Worm (Caenorhabditis elegans) whole organism, L4 larva: Measurements from ENCODE around the gene B0348.1.

Experiments
- F26F4.8 ChIP-seq: fragments of 200-800 bp; sonication (Bioruptor generic); conservative IDR thresholded peaks from 2 replicates; pipeline ENCODE4 v1.3.6; 2022; ENCODE audit warnings: missing genetic modification characterization, missing compliant biosample characterization
- F49E8.2 ChIP-seq: sonication (generic microtip); optimal IDR thresholded peaks from 2 replicates; lab custom pipeline; 2016; ENCODE audit warnings: missing compliant biosample characterization, mild to moderate bottlenecking, missing genetic modification characterization, borderline replicate concordance
- R02D3.7 ChIP-seq: fragments of 150-350 bp; sonication (generic microtip); optimal IDR thresholded peaks from 3 replicates; lab custom pipeline; 2014; ENCODE audit warnings: missing biosample characterization, missing genetic modification characterization
- T26A8.4 ChIP-seq: fragments of 200-800 bp; sonication (Bioruptor generic); IDR thresholded peaks from 2 replicates; pipeline ENCODE4 v1.3.6; 2022; ENCODE audit warnings: missing genetic modification characterization, missing compliant biosample characterization
- ZK337.2 ChIP-seq: fragments of 200-800 bp; sonication (Bioruptor generic); IDR thresholded peaks from 2 replicates; pipeline ENCODE4 v1.3.6; 2022; ENCODE audit warnings: missing genetic modification reagents, missing genetic modification characterization, missing compliant biosample characterization
- ZK546.5 ChIP-seq, 2 experiments: sonication (generic microtip); optimal IDR thresholded peaks; 2 replicates each; lab custom pipeline; 2017; ENCODE audit warnings: missing biosample characterization in 2 of 2, missing genetic modification characterization in 2 of 2
- arid-1 ChIP-seq: fragments of 200-800 bp; sonication (Bioruptor generic); conservative IDR thresholded peaks from 2 replicates; pipeline ENCODE4 v1.3.6; 2022; ENCODE audit warnings: missing genetic modification reagents, missing genetic modification characterization, missing compliant biosample characterization
- ceh-20 ChIP-seq: fragments of 200-800 bp; sonication (Bioruptor generic); IDR thresholded peaks from 2 replicates; pipeline ENCODE4 v1.3.6; 2022; ENCODE audit warnings: missing genetic modification reagents, missing genetic modification characterization, missing compliant biosample characterization
- ceh-32 ChIP-seq: sonication (generic microtip); optimal IDR thresholded peaks from 2 replicates; lab custom pipeline; 2016; ENCODE audit warnings: mild to moderate bottlenecking, missing genetic modification characterization, missing compliant biosample characterization; ENCODE audit not compliant: poor library complexity
- ces-1 ChIP-seq: fragments of 150-350 bp; sonication (generic microtip); optimal IDR thresholded peaks from 4 replicates; lab custom pipeline; 2014; ENCODE audit warnings: missing biosample characterization, missing genetic modification reagents, missing genetic modification characterization
- ctbp-1 ChIP-seq: fragments of 200-800 bp; sonication (Bioruptor generic); IDR thresholded peaks from 2 replicates; pipeline ENCODE4 v1.3.6; 2022; ENCODE audit warnings: missing genetic modification reagents, missing genetic modification characterization, missing compliant biosample characterization
- daf-12 ChIP-seq: fragments of 150-350 bp; optimal IDR thresholded peaks from 2 replicates; lab custom pipeline; 2014; ENCODE audit warnings: missing biosample characterization, missing genetic modification reagents, missing genetic modification characterization
- daf-8 ChIP-seq: fragments of 200-800 bp; sonication (Bioruptor generic); IDR thresholded peaks from 2 replicates; pipeline ENCODE4 v1.3.6; 2022; ENCODE audit warnings: missing genetic modification characterization, missing compliant biosample characterization
- dmd-6 ChIP-seq: fragments of 200-800 bp; sonication (Bioruptor generic); IDR thresholded peaks from 2 replicates; pipeline ENCODE4 v1.3.6; 2022; ENCODE audit warnings: missing genetic modification reagents, missing genetic modification characterization, missing compliant biosample characterization
- dmd-9 ChIP-seq: fragments of 200-800 bp; sonication (Bioruptor generic); IDR thresholded peaks from 2 replicates; pipeline ENCODE4 v1.3.6; 2022; ENCODE audit warnings: missing genetic modification reagents, missing genetic modification characterization, missing compliant biosample characterization
- duxl-1 ChIP-seq: sonication (generic microtip); optimal IDR thresholded peaks from 2 replicates; lab custom pipeline; 2016; ENCODE audit warnings: mild to moderate bottlenecking, missing genetic modification characterization, moderate library complexity, missing compliant biosample characterization; ENCODE audit not compliant: poor library complexity
- dve-1 ChIP-seq: sonication (generic microtip); optimal IDR thresholded peaks from 2 replicates; lab custom pipeline; 2017; ENCODE audit warnings: antibody characterized with exemption, mild to moderate bottlenecking, missing genetic modification characterization, missing compliant biosample characterization; ENCODE audit not compliant: insufficient read depth
- egl-43 ChIP-seq: fragments of 200-800 bp; sonication (Bioruptor generic); IDR thresholded peaks from 2 replicates; pipeline ENCODE4 v1.3.6; 2022; ENCODE audit warnings: missing genetic modification reagents, missing genetic modification characterization, missing compliant biosample characterization
- fkh-10 ChIP-seq: fragments of 150-350 bp; optimal IDR thresholded peaks from 2 replicates; lab custom pipeline; 2014; ENCODE audit warnings: missing biosample characterization, missing genetic modification reagents, missing genetic modification characterization
- fos-1 ChIP-seq: fragments of 150-350 bp; optimal IDR thresholded peaks from 2 replicates; lab custom pipeline; 2014; ENCODE audit warnings: missing biosample characterization, missing genetic modification characterization
- hlh-30 ChIP-seq: sonication (generic microtip); optimal IDR thresholded peaks from 2 replicates; lab custom pipeline; 2017; ENCODE audit warnings: antibody characterized with exemption, mild to moderate bottlenecking, missing genetic modification characterization, missing compliant biosample characterization; ENCODE audit not compliant: insufficient read depth
- lim-7 ChIP-seq: fragments of 200-800 bp; sonication (Bioruptor generic); IDR thresholded peaks from 2 replicates; pipeline ENCODE4 v1.3.6; 2022; ENCODE audit warnings: missing genetic modification characterization, missing compliant biosample characterization
- lin-1 ChIP-seq: fragments of 200-800 bp; sonication (Bioruptor generic); IDR thresholded peaks from 2 replicates; pipeline ENCODE4 v1.3.6; 2022; ENCODE audit warnings: missing genetic modification reagents, missing genetic modification characterization, missing compliant biosample characterization
- lin-13 ChIP-seq: fragments of 150-350 bp; optimal IDR thresholded peaks from 2 replicates; lab custom pipeline; 2014; ENCODE audit warnings: missing biosample characterization, missing genetic modification reagents, missing genetic modification characterization
- lin-15B ChIP-seq: fragments of 150-350 bp; sonication (generic microtip); optimal IDR thresholded peaks from 3 replicates; lab custom pipeline; 2014; ENCODE audit warnings: missing biosample characterization, missing genetic modification characterization
- lin-38 ChIP-seq: fragments of 200-800 bp; sonication (Bioruptor generic); IDR thresholded peaks from 2 replicates; pipeline ENCODE4 v1.3.6; 2022; ENCODE audit warnings: missing genetic modification reagents, missing genetic modification characterization, missing compliant biosample characterization
- lin-39 ChIP-seq: fragments of 150-350 bp; optimal IDR thresholded peaks from 2 replicates; lab custom pipeline; 2014; ENCODE audit warnings: missing biosample characterization, missing genetic modification reagents, missing genetic modification characterization
- lir-3 ChIP-seq: sonication (generic microtip); optimal IDR thresholded peaks from 2 replicates; lab custom pipeline; 2016; ENCODE audit warnings: mild to moderate bottlenecking, missing genetic modification characterization, missing compliant biosample characterization
- mdl-1 ChIP-seq, 2 experiments: fragments of 150-350 bp in 1 of 2; sonication (generic microtip) in 1 of 2; optimal IDR thresholded peaks; 2 replicates each; lab custom pipeline; 2014 to 2017; ENCODE audit warnings: missing biosample characterization in 2 of 2, missing genetic modification characterization in 2 of 2
- mep-1 ChIP-seq: fragments of 150-350 bp; sonication (generic microtip); optimal IDR thresholded peaks from 3 replicates; lab custom pipeline; 2014; ENCODE audit warnings: missing biosample characterization, missing genetic modification characterization
- nhr-10 ChIP-seq: fragments of 150-350 bp; optimal IDR thresholded peaks from 2 replicates; lab custom pipeline; 2014; ENCODE audit warnings: missing biosample characterization, missing genetic modification characterization
- nhr-11 ChIP-seq: fragments of 150-350 bp; optimal IDR thresholded peaks from 2 replicates; lab custom pipeline; 2014; ENCODE audit warnings: missing biosample characterization, missing genetic modification characterization
- nhr-25 ChIP-seq: sonication (generic microtip); optimal IDR thresholded peaks from 2 replicates; lab custom pipeline; 2017; ENCODE audit warnings: missing genetic modification characterization, mild to moderate bottlenecking, missing compliant biosample characterization, antibody characterized with exemption, moderate library complexity, borderline replicate concordance; ENCODE audit not compliant: insufficient read depth
- nhr-41 ChIP-seq: fragments of 200-800 bp; sonication (Bioruptor generic); IDR thresholded peaks from 2 replicates; pipeline ENCODE4 v1.3.6; 2022; ENCODE audit warnings: missing genetic modification reagents, missing genetic modification characterization, missing compliant biosample characterization
- nhr-48 ChIP-seq: sonication (generic microtip); optimal IDR thresholded peaks from 2 replicates; lab custom pipeline; 2016; ENCODE audit warnings: mild to moderate bottlenecking, missing genetic modification characterization, missing compliant biosample characterization
- nhr-6 ChIP-seq: fragments of 150-350 bp; optimal IDR thresholded peaks from 2 replicates; lab custom pipeline; 2014; ENCODE audit warnings: missing biosample characterization, missing genetic modification characterization
- nhr-77 ChIP-seq: fragments of 150-350 bp; optimal IDR thresholded peaks from 2 replicates; lab custom pipeline; 2014; ENCODE audit warnings: missing biosample characterization, missing genetic modification characterization
- pha-4 ChIP-seq, 2 experiments: fragments of 150-350 bp in 1 of 2; fragments of 200-800 bp in 1 of 2; sonication (Bioruptor generic) in 1 of 2; IDR thresholded peaks in 1 of 2; optimal IDR thresholded peaks in 1 of 2; 2 replicates each; pipeline versions ENCODE4 v1.3.6 to Lab custom; 2014 to 2022; ENCODE audit warnings: missing genetic modification characterization in 2 of 2, missing genetic modification reagents in 2 of 2, missing biosample characterization in 1 of 2, missing compliant biosample characterization in 1 of 2
- pqm-1 ChIP-seq: sonication (generic microtip); optimal IDR thresholded peaks from 2 replicates; lab custom pipeline; 2017; ENCODE audit warnings: missing biosample characterization, missing genetic modification characterization
- rbr-2 ChIP-seq: sonication (generic microtip); optimal IDR thresholded peaks from 2 replicates; lab custom pipeline; 2016; ENCODE audit warnings: missing genotype, missing genetic modification characterization, missing compliant biosample characterization
- saeg-2 ChIP-seq: fragments of 200-800 bp; sonication (Bioruptor generic); IDR thresholded peaks from 2 replicates; pipeline ENCODE4 v1.3.6; 2022; ENCODE audit warnings: missing genetic modification reagents, missing genetic modification characterization, missing compliant biosample characterization
- sdz-12 ChIP-seq: fragments of 200-800 bp; sonication (Bioruptor generic); optimal IDR thresholded peaks from 2 replicates; lab custom pipeline; 2018; ENCODE audit warnings: mild to moderate bottlenecking, missing genetic modification characterization, missing compliant biosample characterization
- skn-1 ChIP-seq: fragments of 150-350 bp; optimal IDR thresholded peaks from 2 replicates; lab custom pipeline; 2014; ENCODE audit warnings: missing biosample characterization, missing genetic modification characterization
- snpc-1.2 ChIP-seq: fragments of 200-800 bp; sonication (Bioruptor generic); IDR thresholded peaks from 2 replicates; pipeline ENCODE4 v1.3.6; 2022; ENCODE audit warnings: missing genetic modification reagents, missing genetic modification characterization, missing compliant biosample characterization
- tag-97 ChIP-seq: fragments of 200-800 bp; sonication (Bioruptor generic); IDR thresholded peaks from 2 replicates; pipeline ENCODE4 v1.3.6; 2022; ENCODE audit warnings: missing genetic modification characterization, missing compliant biosample characterization
- unc-62 ChIP-seq, 3 experiments: fragments of 150-350 bp in 1 of 3; sonication (generic microtip); optimal IDR thresholded peaks in 2 of 3; peaks in 1 of 3; 1 replicate in 1 of 3; 2 replicates in 2 of 3; lab custom pipeline; 2014 to 2017; ENCODE audit warnings: missing biosample characterization in 3 of 3, missing genetic modification characterization in 3 of 3, missing genetic modification reagents in 3 of 3, missing genotype in 1 of 3
- zag-1 ChIP-seq: fragments of 150-350 bp; optimal IDR thresholded peaks from 2 replicates; lab custom pipeline; 2014; ENCODE audit warnings: missing biosample characterization, missing genetic modification characterization
- zfp-2 ChIP-seq: sonication (generic microtip); optimal IDR thresholded peaks from 2 replicates; lab custom pipeline; 2016; ENCODE audit warnings: mild to moderate bottlenecking, missing genetic modification characterization, missing compliant biosample characterization
- zip-2 ChIP-seq: fragments of 150-350 bp; optimal IDR thresholded peaks from 2 replicates; lab custom pipeline; 2014; ENCODE audit warnings: missing biosample characterization, missing genetic modification characterization
- ztf-11 ChIP-seq: fragments of 150-350 bp; optimal IDR thresholded peaks from 2 replicates; lab custom pipeline; 2014; ENCODE audit warnings: missing biosample characterization, missing genetic modification characterization

Gene B0348.1

ce11 chrV:53286-53685 is 4.6 kb downstream of the B0348.1 start (continued):
- TF ChIP-seq fos-1 (no peak), daf-12 (tag; lab: Kevin White, UChicago) (no peak), lin-13 (no peak), lin-15B (tag; lab: Kevin White, UChicago) (no peak), F26F4.8 (GFP tag; lab: Robert Waterston, UW) (peak; percentile 91), fkh-10 (GFP tag; lab: Kevin White, UChicago) (no peak), zag-1 (no peak), hlh-30 (tag; lab: Kevin White, UChicago) (peak; percentile 62), lin-38 (GFP tag; lab: Robert Waterston, UW) (peak; percentile 75), R02D3.7 (no peak), T26A8.4 (no peak; the same call in 1 of the 2 replicates), ceh-32 (tag; lab: Kevin White, UChicago) (peak; percentile 7), zip-2 (tag; lab: Kevin White, UChicago) (no peak), nhr-77 (no peak), ceh-20 (0 out of 2 replicates have a peak, but pooled peaks have one; percentile 24), nhr-41 (GFP tag; lab: Robert Waterston, UW) (0 out of 2 replicates have a peak, but pooled peaks have one; percentile 76), unc-62 (GFP tag; optimal IDR thresholded peaks at IDR 0.05 in 1 of 2; lab: Kevin White, UChicago) (no peak), unc-62 (tag; optimal IDR thresholded peaks at IDR 0.05; lab: Kevin White, UChicago) (no peak), ztf-11 (tag; lab: Kevin White, UChicago) (no peak), ZK337.2 (GFP tag; lab: Robert Waterston, UW) (peak; percentile 45; the same call in 1 of the 2 replicates), lim-7 (GFP tag; lab: Robert Waterston, UW) (peak; percentile 93), mep-1 (tag; lab: Kevin White, UChicago) (no peak), mdl-1 (tag; optimal IDR thresholded peaks at IDR 0.05; lab: Kevin White, UChicago) (peak in 1 of 2 experiments; percentile 60), lir-3 (tag; lab: Kevin White, UChicago) (peak; percentile 37), nhr-10 (tag; lab: Kevin White, UChicago) (no peak), snpc-1.2 (GFP tag; lab: Robert Waterston, UW) (peak; percentile 81), skn-1 (tag; lab: Kevin White, UChicago) (no peak), ZK546.5 (tag; optimal IDR thresholded peaks at IDR 0.05; lab: Kevin White, UChicago) (no peak), daf-8 (no peak), dmd-6 (GFP tag; lab: Robert Waterston, UW) (no peak), zfp-2 (tag; lab: Kevin White, UChicago) (no peak), dve-1 (tag; lab: Kevin White, UChicago) (no peak), egl-43 (GFP tag; lab: Robert Waterston, UW) (peak; percentile 92), ces-1 (GFP tag; lab: Kevin White, UChicago) (no peak), nhr-48 (peak; percentile 5), duxl-1 (tag; lab: Kevin White, UChicago) (peak; percentile 77), pqm-1 (no peak), nhr-6 (tag; lab: Kevin White, UChicago) (peak; percentile 31), sdz-12 (GFP tag; lab: Kevin White, UChicago) (peak; percentile 62), lin-39 (tag; lab: Kevin White, UChicago) (no peak), ctbp-1 (GFP tag; lab: Robert Waterston, UW) (peak; percentile 71), arid-1 (GFP tag; lab: Robert Waterston, UW) (peak; percentile 76; the same call in 1 of the 2 replicates), saeg-2 (GFP tag; lab: Robert Waterston, UW) (no peak), tag-97 (GFP tag; lab: Robert Waterston, UW) (no peak), lin-1 (peak; percentile 77), nhr-11 (tag; lab: Kevin White, UChicago) (no peak), F49E8.2 (tag; lab: Kevin White, UChicago) (peak; percentile 18), nhr-25 (tag; lab: Kevin White, UChicago) (no peak), rbr-2 (tag; lab: Kevin White, UChicago) (peak; percentile 51), pha-4 (GFP tag; IDR thresholded peaks at IDR 0.05; lab: Robert Waterston, UW) (peak; percentile 88; the same call in 1 of the 2 replicates), pha-4 (tag; optimal IDR thresholded peaks at IDR 0.05; lab: Kevin White, UChicago) (no peak), dmd-9 (0 out of 2 replicates have a peak, but pooled peaks have one; percentile 10)
